Fruit fly (Drosophila melanogaster): ENCODE results near the gene meigo.

meigo gene

dm6 chr3R:21185655-21186054 is 47.6 kb downstream of the meigo start:
- no peak for TF ChIP-seq Dll (optimal IDR thresholded peaks at IDR 0.05)
- TF ChIP-seq usp (GFP tag; optimal IDR thresholded peaks at IDR 0.05) = no peak
- no peak for TF ChIP-seq psq (optimal IDR thresholded peaks at IDR 0.05)
- TF ChIP-seq CG8478 (optimal IDR thresholded peaks at IDR 0.05) = no peak
- TF ChIP-seq pan (optimal IDR thresholded peaks at IDR 0.05) = no peak
- TF ChIP-seq EcR (GFP tag; optimal IDR thresholded peaks at IDR 0.05) = no peak

dm6 chr3R:21186606-21187393 is 48.7 kb downstream of the meigo start:
- no peak for TF ChIP-seq pan (optimal IDR thresholded peaks at IDR 0.05)
- no peak for TF ChIP-seq EcR (GFP tag; optimal IDR thresholded peaks at IDR 0.05)
- TF ChIP-seq CG8478 (optimal IDR thresholded peaks at IDR 0.05) = no peak
- TF ChIP-seq usp (GFP tag; optimal IDR thresholded peaks at IDR 0.05) = no peak
- no peak for TF ChIP-seq Dll (optimal IDR thresholded peaks at IDR 0.05)
- no peak for TF ChIP-seq psq (optimal IDR thresholded peaks at IDR 0.05)

dm6 chr3R:21187394-21188392 is 49.6 kb downstream of the meigo start:
- TF ChIP-seq CG8478 (optimal IDR thresholded peaks at IDR 0.05) (no peak), EcR (GFP tag; optimal IDR thresholded peaks at IDR 0.05) (no peak), psq (optimal IDR thresholded peaks at IDR 0.05) (no peak), pan (optimal IDR thresholded peaks at IDR 0.05) (no peak), usp (GFP tag; optimal IDR thresholded peaks at IDR 0.05) (no peak), Dll (optimal IDR thresholded peaks at IDR 0.05) (no peak)

dm6 chr3R:21188540-21189276 is 50.6 kb downstream of the meigo start:
- TF ChIP-seq pan (optimal IDR thresholded peaks at IDR 0.05) (no peak), CG8478 (optimal IDR thresholded peaks at IDR 0.05) (no peak), EcR (GFP tag; optimal IDR thresholded peaks at IDR 0.05) (no peak), Dll (optimal IDR thresholded peaks at IDR 0.05) (no peak)

dm6 chr3R:21189520-21190180 is 51.6 kb downstream of the meigo start:
- TF ChIP-seq psq (optimal IDR thresholded peaks at IDR 0.05) = no peak
- no peak for TF ChIP-seq pan (optimal IDR thresholded peaks at IDR 0.05)
- TF ChIP-seq Dll (optimal IDR thresholded peaks at IDR 0.05) = no peak
- TF ChIP-seq EcR (GFP tag; optimal IDR thresholded peaks at IDR 0.05) = no peak
- no peak for TF ChIP-seq usp (GFP tag; optimal IDR thresholded peaks at IDR 0.05)
